Worm (Caenorhabditis elegans): ENCODE results near the gene F56H9.9.

DNA sequence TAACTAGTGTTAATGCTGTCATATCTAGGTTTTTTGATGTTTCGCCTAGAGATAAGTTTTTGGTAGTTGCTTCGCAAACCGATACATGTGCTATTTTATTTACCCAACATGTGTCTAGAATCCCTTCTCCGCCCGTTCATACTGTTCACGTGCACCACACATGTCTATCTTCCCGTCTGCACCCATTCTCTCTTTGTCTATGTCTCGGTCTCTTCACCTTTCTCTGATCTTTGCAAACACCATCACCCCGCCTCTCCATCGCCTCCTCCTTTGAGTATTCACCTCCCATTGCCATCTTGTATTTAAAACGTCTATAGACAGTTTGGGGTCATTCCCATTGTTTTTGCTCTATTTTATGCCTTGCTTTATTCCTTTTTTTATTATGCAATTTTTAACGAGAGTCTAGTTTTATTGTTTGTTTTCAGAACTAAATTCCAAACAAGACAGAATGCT, 13.0 kb upstream of the F56H9.9 start, which contains the start of gene F56H9.2:
- no peak for TF ChIP-seq B0310.2 (tag; optimal IDR thresholded peaks at IDR 0.05)
- TF ChIP-seq sea-1 (GFP tag; conservative IDR thresholded peaks at IDR 0.05) = no peak
- no peak for TF ChIP-seq hmg-4 (GFP tag; optimal IDR thresholded peaks at IDR 0.05)
- TF ChIP-seq ama-1 (optimal IDR thresholded peaks at IDR 0.05) = no peak

Data from whole organism, early embryonic.